Worm (Caenorhabditis elegans) whole organism, young adult: ENCODE results near the gene ncx-6.

Experiments
- F23B12.7 ChIP-seq: sonication (generic microtip); optimal IDR thresholded peaks from 2 replicates; lab custom pipeline; 2017; ENCODE audit warnings: missing genetic modification characterization, mild to moderate bottlenecking, missing compliant biosample characterization, antibody characterized with exemption, moderate library complexity; ENCODE audit not compliant: insufficient read depth
- F37B4.10 ChIP-seq: fragments of 200-800 bp; sonication (Bioruptor generic); IDR thresholded peaks from 2 replicates; pipeline ENCODE4 v1.3.6; 2022; ENCODE audit warnings: missing genetic modification characterization, missing compliant biosample characterization
- F55B11.4 ChIP-seq: sonication (generic microtip); optimal IDR thresholded peaks from 2 replicates; lab custom pipeline; 2016; ENCODE audit warnings: missing compliant biosample characterization, missing genetic modification characterization, borderline replicate concordance; ENCODE audit not compliant: insufficient read depth
- K12H6.12 ChIP-seq: fragments of 200-800 bp; sonication (Bioruptor generic); optimal IDR thresholded peaks from 2 replicates; lab custom pipeline; 2018; ENCODE audit warnings: mild to moderate bottlenecking, missing genetic modification characterization, missing compliant biosample characterization
- Y53F4B.3 ChIP-seq: fragments of 200-800 bp; sonication (Bioruptor generic); IDR thresholded peaks from 2 replicates; pipeline ENCODE4 v1.3.6; 2022; ENCODE audit warnings: missing genetic modification reagents, missing genetic modification characterization, missing compliant biosample characterization
- Y79H2A.3 ChIP-seq: fragments of 200-800 bp; sonication (Bioruptor generic); conservative IDR thresholded peaks from 2 replicates; pipeline ENCODE4 v1.3.6; 2022; ENCODE audit warnings: missing genetic modification reagents, missing genetic modification characterization, missing compliant biosample characterization
- ZK185.1 ChIP-seq: sonication (generic microtip); optimal IDR thresholded peaks from 2 replicates; lab custom pipeline; 2016; ENCODE audit warnings: mild to moderate bottlenecking, missing genetic modification characterization, missing compliant biosample characterization; ENCODE audit not compliant: poor library complexity, severe bottlenecking
- ama-1 ChIP-seq, 3 experiments: fragments of 150-350 bp in 1 of 3; sonication (generic microtip) in 2 of 3; optimal IDR thresholded peaks; 2 replicates each; lab custom pipeline; 2014 to 2018; ENCODE audit warnings: missing biosample characterization in 2 of 3, missing genetic modification characterization in 2 of 3, missing genetic modification reagents in 2 of 3
- attf-3 ChIP-seq: fragments of 200-800 bp; sonication (Bioruptor generic); conservative IDR thresholded peaks from 2 replicates; pipeline ENCODE4 v1.3.6; 2022; ENCODE audit warnings: missing genetic modification reagents, missing genetic modification characterization, missing compliant biosample characterization
- hmg-1.2 ChIP-seq: fragments of 200-800 bp; sonication (Bioruptor generic); IDR thresholded peaks from 2 replicates; pipeline ENCODE4 v1.3.6; 2022; ENCODE audit warnings: missing genetic modification reagents, missing genetic modification characterization, missing compliant biosample characterization
- hsf-1 ChIP-seq: fragments of 200-800 bp; sonication (Bioruptor generic); IDR thresholded peaks from 2 replicates; pipeline ENCODE4 v1.3.6; 2022; ENCODE audit warnings: missing genetic modification reagents, missing genetic modification characterization, missing compliant biosample characterization
- mcd-1 ChIP-seq: fragments of 200-800 bp; sonication (Bioruptor generic); IDR thresholded peaks from 2 replicates; pipeline ENCODE4 v1.3.6; 2022; ENCODE audit warnings: missing genetic modification reagents, missing genetic modification characterization, missing compliant biosample characterization
- mes-4 ChIP-seq: sonication (generic microtip); optimal IDR thresholded peaks from 2 replicates; lab custom pipeline; 2016; ENCODE audit warnings: missing genotype, missing genetic modification characterization, missing compliant biosample characterization
- rec-8 ChIP-seq, 2 experiments: sonication (generic microtip); optimal IDR thresholded peaks; 2 replicates each; lab custom pipeline; 2016; ENCODE audit warnings: mild to moderate bottlenecking in 2 of 2, missing genetic modification characterization in 2 of 2, missing genetic modification reagents in 2 of 2, missing genotype in 2 of 2, missing biosample characterization in 1 of 2, missing compliant biosample characterization in 1 of 2, moderate library complexity in 1 of 2
- sdz-38 ChIP-seq: sonication (generic microtip); optimal IDR thresholded peaks from 2 replicates; lab custom pipeline; 2016; ENCODE audit warnings: missing genotype, missing genetic modification characterization, missing compliant biosample characterization
- snpc-3.4 ChIP-seq: sonication (generic microtip); optimal IDR thresholded peaks from 2 replicates; lab custom pipeline; 2017; ENCODE audit warnings: missing genetic modification characterization, mild to moderate bottlenecking, missing compliant biosample characterization, antibody characterized with exemption, moderate library complexity, missing genotype, missing genetic modification reagents
- snpc-4 ChIP-seq, 5 experiments: fragments of 150-350 bp in 1 of 5; sonication (generic microtip) in 4 of 5; optimal IDR thresholded peaks; 2 replicates each; lab custom pipeline; 2014 to 2018; ENCODE audit warnings: missing genetic modification characterization in 5 of 5, missing biosample characterization in 3 of 5, antibody characterized with exemption in 2 of 5, mild to moderate bottlenecking in 2 of 5, missing compliant biosample characterization in 2 of 5, missing genotype in 2 of 5, moderate library complexity in 2 of 5, missing genetic modification reagents in 1 of 5
- tbp1 ChIP-seq: fragments of 200-800 bp; sonication (Bioruptor generic); optimal IDR thresholded peaks from 2 replicates; lab custom pipeline; 2018; ENCODE audit warnings: mild to moderate bottlenecking, missing genetic modification characterization, missing compliant biosample characterization
- unc-62 ChIP-seq: fragments of 150-350 bp; optimal IDR thresholded peaks from 2 replicates; lab custom pipeline; 2014; ENCODE audit warnings: missing biosample characterization, missing genetic modification reagents, missing genetic modification characterization
- ztf-22 ChIP-seq: fragments of 200-800 bp; sonication (Bioruptor generic); optimal IDR thresholded peaks from 2 replicates; lab custom pipeline; 2018; ENCODE audit warnings: mild to moderate bottlenecking, missing genetic modification characterization, moderate library complexity, missing compliant biosample characterization
- ztf-26 ChIP-seq: sonication (generic microtip); optimal IDR thresholded peaks from 2 replicates; lab custom pipeline; 2017; ENCODE audit warnings: missing genetic modification characterization, missing compliant biosample characterization

Gene ncx-6

DNA sequence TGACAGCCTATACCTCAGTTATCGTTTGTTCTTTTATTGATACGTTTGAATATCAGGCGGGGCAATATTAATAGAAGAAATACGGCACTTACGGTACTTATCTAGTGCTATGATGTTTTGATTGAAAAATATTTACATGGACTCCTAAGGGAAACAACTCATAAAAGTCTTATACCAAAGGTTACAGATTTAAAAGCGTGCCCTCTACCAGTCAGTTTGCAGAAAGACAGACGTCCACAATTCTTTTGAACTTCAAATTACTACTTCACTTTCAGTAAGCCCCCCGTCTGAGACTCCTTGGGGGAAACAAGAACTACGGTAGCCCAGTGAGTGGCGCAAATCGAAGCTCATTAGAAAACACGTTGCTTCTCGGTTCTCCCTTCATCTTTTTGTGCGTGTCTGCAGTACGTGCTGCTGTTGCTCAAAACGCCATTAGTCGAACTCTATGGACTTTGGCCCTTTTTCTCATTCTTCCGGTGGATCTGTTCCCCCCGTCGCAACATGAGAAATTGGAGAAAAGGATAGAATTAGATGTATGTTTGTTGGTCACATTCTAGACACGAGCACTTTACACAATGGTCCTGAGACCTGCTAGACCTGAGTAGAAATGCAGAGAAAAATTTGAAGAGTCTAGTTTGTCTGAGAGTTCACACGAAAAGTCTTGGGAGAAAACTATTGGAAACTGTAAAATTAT, 51.3 kb downstream of the ncx-6 start:
- TF ChIP-seq attf-3, result no peak
- TF ChIP-seq ztf-26 (tag; lab: Kevin White, UChicago), result no peak
- peak; percentile 22 for TF ChIP-seq K12H6.12 (tag; lab: Kevin White, UChicago)
- no peak for TF ChIP-seq snpc-3.4 (tag; lab: Kevin White, UChicago)
- TF ChIP-seq Y79H2A.3 (GFP tag; lab: Robert Waterston, UW), result no peak
- TF ChIP-seq, all 124 proteins: peak for 1

DNA sequence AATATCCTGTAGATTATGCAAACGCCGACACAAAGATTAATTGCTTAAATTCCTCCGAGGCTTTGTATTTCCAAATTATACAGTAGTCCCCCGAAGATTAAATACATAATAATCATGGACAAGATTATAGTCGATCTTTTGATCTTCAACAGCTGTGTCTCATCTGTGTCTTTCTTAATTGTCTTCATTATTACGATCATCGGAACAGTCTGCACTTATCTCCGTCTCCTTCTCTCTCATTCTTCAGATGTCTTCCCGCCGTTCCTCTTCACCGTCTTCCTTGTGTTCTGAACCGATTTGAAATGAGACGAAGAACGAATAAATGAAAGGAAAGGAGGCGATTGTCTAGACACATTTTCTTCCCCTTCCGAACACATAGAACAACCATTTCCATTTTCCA, 52.6 kb downstream of the ncx-6 start:
- TF ChIP-seq F23B12.7 (tag; lab: Kevin White, UChicago), result no peak
- no peak for TF ChIP-seq ama-1 (optimal IDR thresholded peaks at IDR 0.05; lab: Kevin White, UChicago)
- no peak for TF ChIP-seq ama-1 (GFP tag; optimal IDR thresholded peaks at IDR 0.05; lab: Kevin White, UChicago)
- TF ChIP-seq snpc-4 (GFP tag; optimal IDR thresholded peaks at IDR 0.05; lab: Kevin White, UChicago), result no peak
- no peak for TF ChIP-seq snpc-4 (tag; optimal IDR thresholded peaks at IDR 0.05; lab: Kevin White, UChicago)
- no peak for TF ChIP-seq ztf-26 (tag; lab: Kevin White, UChicago)
- TF ChIP-seq F37B4.10 (GFP tag; lab: Robert Waterston, UW), result no peak
- no peak for TF ChIP-seq attf-3
- TF ChIP-seq sdz-38 (tag; lab: Kevin White, UChicago), result no peak
- no peak for TF ChIP-seq mes-4 (tag; lab: Kevin White, UChicago)
- no peak for TF ChIP-seq mcd-1
- no peak for TF ChIP-seq snpc-3.4 (tag; lab: Kevin White, UChicago)
- no peak for TF ChIP-seq hsf-1
- TF ChIP-seq F55B11.4, result no peak
- no peak for TF ChIP-seq Y53F4B.3 (GFP tag; lab: Robert Waterston, UW)
- no peak for TF ChIP-seq rec-8 (tag; optimal IDR thresholded peaks at IDR 0.05; lab: Kevin White, UChicago)
- no peak for TF ChIP-seq unc-62 (GFP tag; lab: Kevin White, UChicago)
- no peak for TF ChIP-seq hmg-1.2 (GFP tag; lab: Robert Waterston, UW)
- no peak for TF ChIP-seq ztf-22
- TF ChIP-seq tbp1, result no peak
- no peak for TF ChIP-seq ZK185.1
